Worm (Caenorhabditis elegans): Measurements from ENCODE around the gene epg-3.

ce11 chrIII:12978473-12979174 is 44.1 kb downstream of the epg-3 start, which contains the start of the genes ubq-2 and frg-1:
- TF ChIP-seq nhr-25 (tag; optimal IDR thresholded peaks at IDR 0.05) (peak; percentile 83), gmeb-1 (tag; optimal IDR thresholded peaks at IDR 0.05) (peak; percentile 86), ztf-4 (tag; optimal IDR thresholded peaks at IDR 0.05) (peak; percentile 59), snpc-4 (tag; optimal IDR thresholded peaks at IDR 0.05) (peak; percentile 47), lin-39 (tag; optimal IDR thresholded peaks at IDR 0.05) (no peak), nhr-11 (tag; optimal IDR thresholded peaks at IDR 0.05) (no peak), fos-1 (tag; optimal IDR thresholded peaks at IDR 0.05) (peak; percentile 66), ztf-11 (tag; optimal IDR thresholded peaks at IDR 0.05) (no peak), aly-2 (tag; optimal IDR thresholded peaks at IDR 0.05) (no peak), blmp-1 (tag; optimal IDR thresholded peaks at IDR 0.05; ENCODE audit: insufficient read depth) (no peak), ama-1 (optimal IDR thresholded peaks at IDR 0.05) (peak; percentile 69), egl-27 (tag; optimal IDR thresholded peaks at IDR 0.05) (peak; percentile 61)

Measured in whole organism, L2 larva.